Worm (Caenorhabditis elegans) whole organism, L2 larva: ENCODE results near the gene F38E11.6.

Experiments
- C34F6.9 ChIP-seq: fragments of 150-350 bp; optimal IDR thresholded peaks from 2 replicates; lab custom pipeline; 2014; ENCODE audit warnings: missing biosample characterization, missing genetic modification characterization
- F13H6.1 ChIP-seq: sonication (generic microtip); optimal IDR thresholded peaks from 2 replicates; lab custom pipeline; 2016; ENCODE audit warnings: missing genetic modification characterization, missing compliant biosample characterization
- R02D3.7 ChIP-seq: fragments of 150-350 bp; optimal IDR thresholded peaks from 2 replicates; lab custom pipeline; 2014; ENCODE audit warnings: missing biosample characterization, missing genetic modification characterization
- ZK546.5 ChIP-seq: sonication (generic microtip); optimal IDR thresholded peaks from 2 replicates; lab custom pipeline; 2017; ENCODE audit warnings: missing biosample characterization, missing genetic modification characterization
- alr-1 ChIP-seq: fragments of 150-350 bp; optimal IDR thresholded peaks from 2 replicates; lab custom pipeline; 2014; ENCODE audit warnings: missing biosample characterization, missing genetic modification characterization
- aly-2 ChIP-seq: fragments of 150-350 bp; optimal IDR thresholded peaks from 2 replicates; lab custom pipeline; 2014; ENCODE audit warnings: missing biosample characterization, missing genetic modification characterization
- ama-1 ChIP-seq: fragments of 150-350 bp; optimal IDR thresholded peaks from 2 replicates; lab custom pipeline; 2018; ENCODE audit warnings: inconsistent platforms
- blmp-1 ChIP-seq: sonication (generic microtip); optimal IDR thresholded peaks from 2 replicates; lab custom pipeline; 2017; ENCODE audit warnings: missing genetic modification characterization, mild to moderate bottlenecking, missing compliant biosample characterization, antibody characterized with exemption, moderate library complexity; ENCODE audit not compliant: insufficient read depth
- ceh-16 ChIP-seq: fragments of 150-350 bp; optimal IDR thresholded peaks from 2 replicates; lab custom pipeline; 2014; ENCODE audit warnings: missing biosample characterization, missing genetic modification characterization
- ceh-82 ChIP-seq: fragments of 150-350 bp; optimal IDR thresholded peaks from 2 replicates; lab custom pipeline; 2014; ENCODE audit warnings: missing biosample characterization, missing genetic modification characterization
- crh-2 ChIP-seq: sonication (generic microtip); optimal IDR thresholded peaks from 2 replicates; lab custom pipeline; 2017; ENCODE audit warnings: missing biosample characterization, missing genetic modification characterization
- dmd-4 ChIP-seq: sonication (generic microtip); optimal IDR thresholded peaks from 2 replicates; lab custom pipeline; 2017; ENCODE audit warnings: missing biosample characterization, missing genetic modification characterization
- egl-27 ChIP-seq: sonication (generic microtip); optimal IDR thresholded peaks from 3 replicates; lab custom pipeline; 2017; ENCODE audit warnings: missing biosample characterization, missing genetic modification reagents, missing genetic modification characterization
- fos-1 ChIP-seq: fragments of 150-350 bp; optimal IDR thresholded peaks from 2 replicates; lab custom pipeline; 2014; ENCODE audit warnings: missing biosample characterization, missing genetic modification characterization
- gmeb-1 ChIP-seq: fragments of 150-350 bp; optimal IDR thresholded peaks from 2 replicates; lab custom pipeline; 2014; ENCODE audit warnings: missing biosample characterization, missing genetic modification characterization
- lin-11 ChIP-seq: fragments of 150-350 bp; sonication (generic microtip); optimal IDR thresholded peaks from 2 replicates; lab custom pipeline; 2014; ENCODE audit warnings: missing biosample characterization, missing genetic modification characterization, inconsistent platforms, mixed read lengths
- lin-13 ChIP-seq: fragments of 150-350 bp; optimal IDR thresholded peaks from 2 replicates; lab custom pipeline; 2014; ENCODE audit warnings: missing biosample characterization, missing genetic modification reagents, missing genetic modification characterization
- lin-39 ChIP-seq: fragments of 150-350 bp; optimal IDR thresholded peaks from 2 replicates; lab custom pipeline; 2014; ENCODE audit warnings: missing biosample characterization, missing genetic modification reagents, missing genetic modification characterization
- lsy-2 ChIP-seq, 2 experiments: fragments of 150-350 bp in 1 of 2; sonication (generic microtip) in 1 of 2; optimal IDR thresholded peaks; 2 replicates each; lab custom pipeline; 2014 to 2017; ENCODE audit warnings: missing biosample characterization in 2 of 2, missing genetic modification characterization in 2 of 2
- mab-5 ChIP-seq: fragments of 150-350 bp; optimal IDR thresholded peaks from 2 replicates; lab custom pipeline; 2014; ENCODE audit warnings: missing biosample characterization, missing genetic modification characterization
- mbf-1 ChIP-seq: sonication (generic microtip); optimal IDR thresholded peaks from 2 replicates; lab custom pipeline; 2017; ENCODE audit warnings: missing biosample characterization, missing genetic modification characterization
- mdl-1 ChIP-seq, 2 experiments: fragments of 150-350 bp in 1 of 2; sonication (generic microtip) in 1 of 2; optimal IDR thresholded peaks; 2 replicates each; lab custom pipeline; 2017; ENCODE audit warnings: missing biosample characterization in 2 of 2, missing genetic modification characterization in 2 of 2
- nhr-10 ChIP-seq: sonication (generic microtip); optimal IDR thresholded peaks from 2 replicates; lab custom pipeline; 2017; ENCODE audit warnings: missing biosample characterization, missing genetic modification characterization
- nhr-11 ChIP-seq: fragments of 150-350 bp; optimal IDR thresholded peaks from 2 replicates; lab custom pipeline; 2014; ENCODE audit warnings: missing biosample characterization, missing genetic modification characterization
- nhr-12 ChIP-seq: fragments of 150-350 bp; optimal IDR thresholded peaks from 2 replicates; lab custom pipeline; 2014; ENCODE audit warnings: missing biosample characterization, missing genetic modification characterization
- nhr-23 ChIP-seq: fragments of 150-350 bp; optimal IDR thresholded peaks from 2 replicates; lab custom pipeline; 2014; ENCODE audit warnings: missing biosample characterization, missing genetic modification reagents, missing genetic modification characterization
- nhr-237 ChIP-seq: fragments of 150-350 bp; optimal IDR thresholded peaks from 2 replicates; lab custom pipeline; 2014; ENCODE audit warnings: missing biosample characterization, missing genetic modification characterization
- nhr-25 ChIP-seq: fragments of 150-350 bp; sonication (generic microtip); optimal IDR thresholded peaks from 3 replicates; lab custom pipeline; 2014; ENCODE audit warnings: missing biosample characterization, missing genetic modification characterization
- nhr-6 ChIP-seq: fragments of 150-350 bp; optimal IDR thresholded peaks from 2 replicates; lab custom pipeline; 2014; ENCODE audit warnings: missing biosample characterization, missing genetic modification characterization
- peb-1 ChIP-seq: fragments of 150-350 bp; optimal IDR thresholded peaks from 2 replicates; lab custom pipeline; 2014; ENCODE audit warnings: missing biosample characterization, missing genetic modification characterization
- sma-9 ChIP-seq, 2 experiments: fragments of 150-350 bp in 1 of 2; sonication (generic microtip) in 1 of 2; optimal IDR thresholded peaks; 2 replicates each; lab custom pipeline; 2014 to 2016; ENCODE audit warnings: missing genetic modification characterization in 2 of 2, mild to moderate bottlenecking in 1 of 2, missing biosample characterization in 1 of 2, missing compliant biosample characterization in 1 of 2, missing genetic modification reagents in 1 of 2, moderate library complexity in 1 of 2
- snpc-4 ChIP-seq: fragments of 150-350 bp; optimal IDR thresholded peaks from 2 replicates; lab custom pipeline; 2014; ENCODE audit warnings: missing biosample characterization, missing genetic modification characterization
- unc-39 ChIP-seq: fragments of 150-350 bp; optimal IDR thresholded peaks from 2 replicates; lab custom pipeline; 2014; ENCODE audit warnings: missing biosample characterization, missing genetic modification characterization
- unc-55 ChIP-seq: fragments of 150-350 bp; sonication (generic microtip); optimal IDR thresholded peaks from 3 replicates; lab custom pipeline; 2014; ENCODE audit warnings: missing biosample characterization, missing genetic modification reagents, missing genetic modification characterization
- unc-62 ChIP-seq: fragments of 150-350 bp; optimal IDR thresholded peaks from 2 replicates; lab custom pipeline; 2014; ENCODE audit warnings: missing biosample characterization, missing genetic modification reagents, missing genetic modification characterization
- zag-1 ChIP-seq: fragments of 150-350 bp; optimal IDR thresholded peaks from 2 replicates; lab custom pipeline; 2014; ENCODE audit warnings: missing biosample characterization, missing genetic modification characterization
- ztf-1 ChIP-seq: fragments of 200-800 bp; sonication (Bioruptor generic); conservative IDR thresholded peaks from 2 replicates; pipeline ENCODE4 v1.3.6; 2022; ENCODE audit warnings: missing genetic modification characterization, missing compliant biosample characterization
- ztf-11 ChIP-seq: sonication (generic microtip); optimal IDR thresholded peaks from 2 replicates; lab custom pipeline; 2017; ENCODE audit warnings: missing biosample characterization, missing genetic modification characterization
- ztf-4 ChIP-seq: fragments of 150-350 bp; optimal IDR thresholded peaks from 2 replicates; lab custom pipeline; 2014; ENCODE audit warnings: missing biosample characterization, missing genetic modification characterization

The F38E11.6 gene

DNA sequence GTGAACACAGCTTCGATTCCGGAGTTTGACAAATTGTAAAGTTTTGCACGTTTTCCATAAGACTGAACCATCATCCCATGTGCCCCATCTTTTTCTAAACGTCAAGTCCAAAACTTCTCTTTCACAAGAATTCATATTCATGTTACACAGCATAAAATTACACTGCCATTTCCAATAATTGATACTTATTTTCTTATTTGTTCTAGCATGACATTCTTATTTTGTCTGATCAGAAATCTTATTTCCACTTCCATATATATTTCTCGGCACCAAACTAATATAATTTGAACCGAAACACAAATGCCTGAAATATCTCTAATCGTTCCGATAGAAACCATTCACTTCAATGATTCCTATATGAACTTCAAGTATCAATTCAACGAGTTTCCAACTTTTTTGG is 18.7 kb upstream of the F38E11.6 start, which contains the start of gene sru-2:
Gene sru-2, plus strand, starts transcription at position 301 of the 400 bp plus-strand sequence.
- TF ChIP-seq blmp-1 = no peak
- TF ChIP-seq lin-11 (tag; lab: Kevin White, UChicago) = no peak
- no peak for TF ChIP-seq aly-2 (tag; lab: Kevin White, UChicago)
- TF ChIP-seq nhr-11 (tag; lab: Kevin White, UChicago) = no peak
- no peak for TF ChIP-seq C34F6.9 (tag; lab: Kevin White, UChicago)
- TF ChIP-seq mbf-1 = no peak
- TF ChIP-seq unc-39 (tag; lab: Kevin White, UChicago) = no peak
- no peak for TF ChIP-seq unc-55
- no peak for TF ChIP-seq egl-27 (tag; lab: Kevin White, UChicago)
- no peak for TF ChIP-seq sma-9 (GFP tag; optimal IDR thresholded peaks at IDR 0.05; lab: Kevin White, UChicago)
- no peak for TF ChIP-seq sma-9 (tag; optimal IDR thresholded peaks at IDR 0.05; lab: Kevin White, UChicago)
- TF ChIP-seq ama-1 (lab: Kevin White, UChicago) = no peak
- no peak for TF ChIP-seq lin-39 (tag; lab: Kevin White, UChicago)
- TF ChIP-seq ztf-1 (GFP tag; lab: Robert Waterston, UW) = no peak
- TF ChIP-seq nhr-25 (tag; lab: Kevin White, UChicago) = no peak
- TF ChIP-seq R02D3.7 (tag; lab: Kevin White, UChicago) = no peak
- TF ChIP-seq crh-2 (tag; lab: Kevin White, UChicago) = no peak
- no peak for TF ChIP-seq ceh-16 (tag; lab: Kevin White, UChicago)
- TF ChIP-seq, all 48 proteins: peak for 0

DNA sequence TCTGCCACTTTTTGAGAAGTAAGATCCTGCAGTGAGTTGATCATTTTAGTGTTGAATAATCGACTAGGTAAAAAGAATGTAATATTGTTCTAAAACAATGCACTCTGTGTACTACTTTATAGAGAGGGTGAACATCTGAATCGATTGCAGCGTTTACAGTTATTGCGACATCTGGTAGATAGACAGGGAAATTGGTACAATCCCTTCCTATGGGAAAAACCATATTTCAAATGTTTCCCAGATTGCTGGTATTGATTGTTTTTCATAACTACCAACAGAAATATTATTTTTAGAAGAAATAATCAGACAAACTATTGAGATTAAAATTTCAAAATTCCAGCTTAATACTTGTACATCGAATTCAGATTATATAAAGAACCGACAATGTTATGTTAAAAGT is 17.7 kb upstream of the F38E11.6 start, which contains the start of gene gadr-2:
Gene gadr-2, minus strand, starts transcription at position 101 of the 400 bp plus-strand sequence.
- no peak for TF ChIP-seq R02D3.7 (tag; lab: Kevin White, UChicago)
- no peak for TF ChIP-seq nhr-23
- no peak for TF ChIP-seq nhr-25 (tag; lab: Kevin White, UChicago)
- no peak for TF ChIP-seq nhr-237 (tag; lab: Kevin White, UChicago)
- no peak for TF ChIP-seq aly-2 (tag; lab: Kevin White, UChicago)
- TF ChIP-seq ama-1 (lab: Kevin White, UChicago) = no peak
- no peak for TF ChIP-seq nhr-11 (tag; lab: Kevin White, UChicago)
- no peak for TF ChIP-seq alr-1 (tag; lab: Kevin White, UChicago)

DNA sequence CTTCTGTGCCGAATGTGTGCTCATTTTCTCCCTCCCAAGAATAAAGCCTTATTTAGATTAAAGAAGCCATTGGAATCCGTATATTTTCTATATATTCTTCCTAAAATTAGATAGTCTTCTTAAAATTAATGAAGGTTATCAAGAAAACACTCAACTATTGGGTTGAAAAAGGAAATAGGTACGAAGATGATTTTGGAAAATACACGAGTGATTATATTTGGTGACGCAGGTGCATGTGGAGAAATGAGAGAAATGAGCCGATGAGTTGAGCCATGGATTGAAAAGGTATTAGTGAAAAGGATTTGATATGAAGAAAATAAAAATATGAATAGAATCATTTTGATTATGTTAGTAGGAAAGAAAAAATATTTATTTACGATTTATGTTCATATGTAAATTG is 13.6 kb upstream of the F38E11.6 start, which contains the start of gene cng-3:
Gene cng-3, minus strand, starts transcription at position 102 of the 400 bp plus-strand sequence.
- no peak for TF ChIP-seq aly-2 (tag; lab: Kevin White, UChicago)
- TF ChIP-seq ama-1 (lab: Kevin White, UChicago) = no peak
- TF ChIP-seq lin-11 (tag; lab: Kevin White, UChicago) = no peak
- no peak for TF ChIP-seq mbf-1
- TF ChIP-seq crh-2 (tag; lab: Kevin White, UChicago) = no peak
- TF ChIP-seq mdl-1 (tag; optimal IDR thresholded peaks at IDR 0.05; lab: Kevin White, UChicago) = no peak
- no peak for TF ChIP-seq ztf-11 (tag; lab: Kevin White, UChicago)
- TF ChIP-seq ztf-4 (tag; lab: Kevin White, UChicago) = no peak
- no peak for TF ChIP-seq ceh-16 (tag; lab: Kevin White, UChicago)
- no peak for TF ChIP-seq lsy-2 (tag; optimal IDR thresholded peaks at IDR 0.05; lab: Kevin White, UChicago)
- TF ChIP-seq blmp-1 = no peak
- TF ChIP-seq lin-13 (GFP tag; lab: Kevin White, UChicago) = no peak
- no peak for TF ChIP-seq nhr-12 (tag; lab: Kevin White, UChicago)

DNA sequence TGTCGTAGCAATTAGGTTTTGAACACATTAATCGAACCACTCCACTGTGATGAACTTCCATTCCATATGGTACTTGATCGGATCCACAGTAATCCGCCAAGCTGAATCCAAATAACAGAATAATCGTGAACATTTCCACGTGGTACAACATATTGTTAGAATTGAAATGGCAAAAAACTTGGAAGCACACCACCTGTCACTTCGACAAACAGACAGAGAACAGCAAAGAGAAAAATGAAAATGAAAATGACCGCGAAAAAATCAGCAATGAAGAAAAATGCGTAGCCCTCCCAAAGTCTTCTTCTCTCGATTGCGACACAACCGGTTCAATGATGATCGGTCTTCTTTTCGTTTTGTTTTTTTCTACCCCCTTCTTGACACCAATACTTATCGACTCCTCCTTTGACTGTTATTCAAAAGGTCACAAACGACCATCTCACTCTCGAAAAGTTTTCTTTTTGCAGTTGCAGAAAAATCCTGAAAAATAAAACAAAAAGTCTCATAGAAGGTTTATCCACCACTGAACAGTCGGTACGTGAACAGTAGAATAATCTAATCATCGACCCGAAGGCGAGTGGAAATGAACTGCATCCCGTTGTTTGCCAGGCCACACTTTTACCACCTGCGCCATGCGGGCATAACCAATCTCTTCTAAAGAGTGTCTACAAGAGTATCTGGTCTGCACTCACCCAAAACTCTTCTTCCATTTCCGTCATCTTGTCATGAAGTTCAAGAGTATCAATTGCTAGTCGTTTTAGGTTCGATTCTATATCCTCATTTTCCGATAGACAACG is 10.0 kb upstream of the F38E11.6 start, which contains the start of gene wrt-3:
Gene wrt-3, minus strand, starts transcription at position 322 of the 794 bp plus-strand sequence.
- TF ChIP-seq mab-5 (peak; percentile 13), sma-9 (GFP tag; optimal IDR thresholded peaks at IDR 0.05; lab: Kevin White, UChicago) (peak; percentile 86), sma-9 (tag; optimal IDR thresholded peaks at IDR 0.05; lab: Kevin White, UChicago) (no peak), unc-55 (no peak), nhr-6 (tag; lab: Kevin White, UChicago) (no peak), mdl-1 (tag; optimal IDR thresholded peaks at IDR 0.05; lab: Kevin White, UChicago) (no peak), R02D3.7 (tag; lab: Kevin White, UChicago) (no peak), lsy-2 (tag; optimal IDR thresholded peaks at IDR 0.05; lab: Kevin White, UChicago) (no peak), fos-1 (tag; lab: Kevin White, UChicago) (peak; percentile 58), lin-13 (GFP tag; lab: Kevin White, UChicago) (no peak), ama-1 (lab: Kevin White, UChicago) (no peak), egl-27 (tag; lab: Kevin White, UChicago) (no peak), aly-2 (tag; lab: Kevin White, UChicago) (no peak), crh-2 (tag; lab: Kevin White, UChicago) (peak; percentile 3), zag-1 (tag; lab: Kevin White, UChicago) (no peak), unc-62 (GFP tag; lab: Kevin White, UChicago) (no peak), dmd-4 (tag; lab: Kevin White, UChicago) (no peak), gmeb-1 (no peak), nhr-237 (tag; lab: Kevin White, UChicago) (no peak), ZK546.5 (tag; lab: Kevin White, UChicago) (no peak), snpc-4 (tag; lab: Kevin White, UChicago) (no peak), ztf-1 (GFP tag; lab: Robert Waterston, UW) (no peak), nhr-25 (tag; lab: Kevin White, UChicago) (peak; percentile 41), blmp-1 (peak; percentile 44), F13H6.1 (tag; lab: Kevin White, UChicago) (no peak), ceh-82 (tag; lab: Kevin White, UChicago) (no peak), nhr-11 (tag; lab: Kevin White, UChicago) (peak; percentile 15), ztf-4 (tag; lab: Kevin White, UChicago) (no peak), ztf-11 (tag; lab: Kevin White, UChicago) (no peak), nhr-10 (tag; lab: Kevin White, UChicago) (no peak), nhr-23 (no peak), lin-11 (tag; lab: Kevin White, UChicago) (no peak), unc-39 (tag; lab: Kevin White, UChicago) (no peak), ceh-16 (tag; lab: Kevin White, UChicago) (peak; percentile 22), peb-1 (tag; lab: Kevin White, UChicago) (no peak), lin-39 (tag; lab: Kevin White, UChicago) (no peak)
